Fruit fly (Drosophila melanogaster): ENCODE measurements around the gene Alp1.
A peak's percentile ranks its signal among the peaks of the same experiment; 100 is the strongest.

The Alp1 gene

dm6 chr3L:21445704-21446103 is 1.1 kb upstream of the Alp1 start, which contains the start of gene Syx7:
TSS of gene Syx7 (plus strand) at chr3L:21445834.
- no peak for TF ChIP-seq CG34367 (tag; optimal IDR thresholded peaks at IDR 0.05)
- TF ChIP-seq CG8301 (tag; optimal IDR thresholded peaks at IDR 0.05): no peak
- TF ChIP-seq EcR (GFP tag; optimal IDR thresholded peaks at IDR 0.05): no peak
- no peak for TF ChIP-seq Ets98B (GFP tag; IDR thresholded peaks at IDR 0.05)
- TF ChIP-seq CG15710 (tag; optimal IDR thresholded peaks at IDR 0.05): no peak
- TF ChIP-seq rn (GFP tag; IDR thresholded peaks at IDR 0.05): no peak

DNA sequence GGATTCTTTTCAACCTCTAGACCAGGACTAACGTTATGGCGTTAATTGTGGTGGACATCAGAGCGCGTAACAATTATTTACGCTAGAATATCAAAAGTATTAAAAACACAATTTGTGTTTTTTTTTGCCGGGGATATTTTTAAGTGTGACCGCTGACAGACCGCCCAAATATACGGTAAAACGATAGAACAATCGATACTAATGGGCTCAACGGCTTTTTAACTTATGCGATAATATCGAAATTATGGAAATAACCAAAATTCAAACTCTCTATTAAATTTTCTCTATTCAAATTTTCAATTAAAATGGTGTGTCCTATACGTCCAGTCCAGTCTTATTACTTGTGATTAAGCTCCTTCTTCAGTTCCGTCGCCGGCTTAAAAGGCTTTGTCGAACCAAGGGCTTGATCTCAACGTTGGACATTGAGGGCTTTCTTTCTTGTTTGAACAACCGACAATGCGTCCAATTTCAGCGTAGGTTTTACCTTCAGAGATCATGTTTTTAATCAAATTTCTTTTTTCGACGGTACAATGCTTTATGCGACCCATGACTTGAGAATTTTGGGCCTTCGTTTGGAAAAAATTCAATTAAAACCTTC is 3.3 kb downstream of the Alp1 start, which contains the start of gene CG5664:
CG5664 (minus strand) TSS at position 148 of the 598 bp plus-strand sequence.
- TF ChIP-seq rn (GFP tag; IDR thresholded peaks at IDR 0.05) (no peak), D1 (tag; optimal IDR thresholded peaks at IDR 0.05) (no peak), CG17806 (tag; optimal IDR thresholded peaks at IDR 0.05) (no peak), CG8301 (tag; optimal IDR thresholded peaks at IDR 0.05) (no peak), CG13204 (GFP tag; optimal IDR thresholded peaks at IDR 0.05) (no peak), CG12605 (GFP tag; IDR thresholded peaks at IDR 0.05) (no peak), Pif1B (GFP tag; optimal IDR thresholded peaks at IDR 0.05) (no peak), CG10348 (GFP tag; IDR thresholded peaks at IDR 0.05) (no peak), CG4496 (GFP tag; IDR thresholded peaks at IDR 0.05) (no peak), CG15710 (tag; optimal IDR thresholded peaks at IDR 0.05) (no peak), EcR (GFP tag; optimal IDR thresholded peaks at IDR 0.05) (no peak)

DNA sequence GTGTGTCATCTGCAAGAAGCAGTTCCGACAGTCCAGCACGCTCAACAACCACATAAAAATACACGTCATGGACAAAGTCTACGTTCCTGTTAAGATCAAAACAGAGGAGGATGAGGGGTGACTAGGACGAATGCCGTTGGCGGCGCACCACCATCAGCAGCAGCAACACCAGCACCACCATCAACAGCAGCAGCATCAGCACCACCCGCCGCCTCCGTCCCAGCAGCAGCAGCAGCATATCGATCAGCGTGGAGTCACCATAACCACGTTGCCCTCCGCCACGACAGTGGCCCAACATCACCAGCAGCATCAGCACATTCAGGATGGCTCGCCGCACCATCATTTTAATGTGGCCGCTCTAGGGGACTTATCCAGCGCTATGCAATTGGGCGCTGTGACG is 8.5 kb downstream of the Alp1 start:
- no peak for TF ChIP-seq CG14655 (GFP tag; optimal IDR thresholded peaks at IDR 0.05)
- no peak for TF ChIP-seq CG8301 (tag; optimal IDR thresholded peaks at IDR 0.05)
- no peak for TF ChIP-seq CG8159 (tag; optimal IDR thresholded peaks at IDR 0.05)
- TF ChIP-seq Ets98B (GFP tag; IDR thresholded peaks at IDR 0.05): no peak
- TF ChIP-seq CG13204 (GFP tag; optimal IDR thresholded peaks at IDR 0.05): no peak
- no peak for TF ChIP-seq gl (tag; optimal IDR thresholded peaks at IDR 0.05)
- TF ChIP-seq CG12605 (GFP tag; IDR thresholded peaks at IDR 0.05): no peak
- TF ChIP-seq EcR (GFP tag; optimal IDR thresholded peaks at IDR 0.05): no peak
- no peak for TF ChIP-seq CG10348 (GFP tag; IDR thresholded peaks at IDR 0.05)
- TF ChIP-seq CG32121 (GFP tag; IDR thresholded peaks at IDR 0.05): no peak

- TF ChIP-seq CG15710 (tag; optimal IDR thresholded peaks at IDR 0.05) (no peak), CG32121 (GFP tag; IDR thresholded peaks at IDR 0.05) (peak; percentile 28; the same call in 1 of the 2 replicates), Pif1A (GFP tag; optimal IDR thresholded peaks at IDR 0.05) (no peak)
Observed at dm6 chr3L:21433744-21434384, 10.8 kb downstream of the Alp1 start.

dm6 chr3L:21433098-21433497 is 11.5 kb downstream of the Alp1 start, which contains the start of the genes barc and Aef1:
TSS of gene barc (minus strand) at chr3L:21433134.
TSS of gene Aef1 (plus strand) at chr3L:21433422.
- TF ChIP-seq CG14655 (GFP tag; optimal IDR thresholded peaks at IDR 0.05) (no peak), gl (tag; optimal IDR thresholded peaks at IDR 0.05) (no peak), EcR (GFP tag; optimal IDR thresholded peaks at IDR 0.05) (no peak), CG10348 (GFP tag; IDR thresholded peaks at IDR 0.05) (peak; percentile 72), CG34367 (tag; optimal IDR thresholded peaks at IDR 0.05) (peak; percentile 69), CG12605 (GFP tag; IDR thresholded peaks at IDR 0.05) (no peak), CG8301 (tag; optimal IDR thresholded peaks at IDR 0.05) (no peak), fd96Ca (GFP tag; IDR thresholded peaks at IDR 0.05) (peak; percentile 90), CG9948 (tag; optimal IDR thresholded peaks at IDR 0.05) (no peak), CG8159 (tag; optimal IDR thresholded peaks at IDR 0.05) (peak; percentile 81), Pif1B (GFP tag; optimal IDR thresholded peaks at IDR 0.05) (no peak), Ets98B (GFP tag; IDR thresholded peaks at IDR 0.05) (peak; percentile 66), Snoo (tag; optimal IDR thresholded peaks at IDR 0.05) (no peak), CG17806 (tag; optimal IDR thresholded peaks at IDR 0.05) (peak; percentile 73), CG32121 (GFP tag; IDR thresholded peaks at IDR 0.05) (peak; percentile 73; the same call in 1 of the 2 replicates), D1 (tag; optimal IDR thresholded peaks at IDR 0.05) (peak; percentile 47), rn (GFP tag; IDR thresholded peaks at IDR 0.05) (peak; percentile 49; the same call in 1 of the 2 replicates), CG13204 (GFP tag; optimal IDR thresholded peaks at IDR 0.05) (no peak), CG4496 (GFP tag; IDR thresholded peaks at IDR 0.05) (peak; percentile 82), CG15710 (tag; optimal IDR thresholded peaks at IDR 0.05) (peak; percentile 78), Pif1A (GFP tag; optimal IDR thresholded peaks at IDR 0.05) (no peak)

DNA sequence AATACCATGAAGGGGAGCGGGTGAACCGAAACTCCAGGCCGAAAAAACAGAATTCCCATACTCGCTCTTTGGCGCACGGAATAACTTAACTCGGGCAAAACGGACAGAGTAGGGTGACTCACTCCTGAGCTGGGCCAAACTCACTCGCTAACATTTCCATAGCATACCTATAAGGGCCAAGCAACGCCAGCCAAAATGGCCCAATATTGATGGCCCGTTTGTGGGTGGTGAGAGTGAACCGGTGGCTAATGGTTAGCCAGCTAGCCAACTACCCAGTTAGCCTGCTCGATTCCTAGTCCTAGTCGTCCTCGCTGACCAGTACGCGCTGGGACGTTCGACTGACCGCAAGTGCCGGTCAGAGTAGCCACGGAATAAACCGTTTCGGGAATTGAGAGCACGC is 17.1 kb downstream of the Alp1 start, which contains the start of gene CG33288:
CG33288 (plus strand) TSS at position 301 of the 400 bp plus-strand sequence.
- TF ChIP-seq Pif1A (GFP tag; optimal IDR thresholded peaks at IDR 0.05) (no peak), CG15710 (tag; optimal IDR thresholded peaks at IDR 0.05) (no peak)
